Worm (Caenorhabditis elegans) whole organism, late embryonic: Measurements from ENCODE around the gene C11E4.8.

Experiments
- ama-1 ChIP-seq: fragments of 150-350 bp; optimal IDR thresholded peaks from 2 replicates; lab custom pipeline; 2014
- pag-3 ChIP-seq: sonication (generic microtip); optimal IDR thresholded peaks from 2 replicates; lab custom pipeline; 2016; ENCODE audit warnings: missing compliant biosample characterization, missing genetic modification characterization, borderline replicate concordance
- pqm-1 ChIP-seq: sonication (generic microtip); optimal IDR thresholded peaks from 2 replicates; lab custom pipeline; 2016; ENCODE audit warnings: missing genetic modification characterization, missing compliant biosample characterization

- TF ChIP-seq pag-3 (tag; lab: Kevin White, UChicago) (no peak), pqm-1 (tag; lab: Kevin White, UChicago) (no peak), ama-1 (no peak)
These were observed 20.7 kb downstream of the C11E4.8 start for ce11 chrX:9640902-9641301.
